Fruit fly (Drosophila melanogaster) whole organism, embryonic: ENCODE measurements around the gene Hs2st.

Experiments
- Aef1 ChIP-seq: fragments of 200-800 bp; sonication (Bioruptor generic); IDR thresholded peaks from 3 replicates; pipeline ENCODE4 v1.3.6; 2022; ENCODE audit warnings: missing biosample characterization, missing genetic modification characterization
- BtbVII ChIP-seq: fragments of 200-800 bp; sonication (Bioruptor generic); optimal IDR thresholded peaks from 3 replicates; lab custom pipeline; 2017; ENCODE audit warnings: missing biosample characterization, mild to moderate bottlenecking, missing genetic modification characterization
- CG12769 ChIP-seq: fragments of 200-800 bp; sonication (Bioruptor generic); optimal IDR thresholded peaks from 2 replicates; lab custom pipeline; 2019; ENCODE audit warnings: missing biosample characterization, mild to moderate bottlenecking, missing genetic modification characterization, moderate library complexity
- CG13424 ChIP-seq: fragments of 200-800 bp; sonication (Bioruptor generic); optimal IDR thresholded peaks from 2 replicates; lab custom pipeline; 2019; ENCODE audit warnings: missing biosample characterization, mild to moderate bottlenecking, missing genetic modification characterization, moderate library complexity
- CG17328 ChIP-seq: fragments of 200-800 bp; sonication (Bioruptor generic); IDR thresholded peaks from 2 replicates; pipeline ENCODE4 v1.3.6; 2022; ENCODE audit warnings: missing biosample characterization, missing genetic modification characterization
- CG32772 ChIP-seq: fragments of 200-800 bp; sonication (Bioruptor generic); IDR thresholded peaks from 2 replicates; pipeline ENCODE4 v1.3.6; 2022; ENCODE audit warnings: missing biosample characterization, missing genetic modification characterization
- CG34376 ChIP-seq: fragments of 200-800 bp; sonication (Bioruptor generic); optimal IDR thresholded peaks from 2 replicates; lab custom pipeline; 2018; ENCODE audit warnings: missing biosample characterization, mild to moderate bottlenecking, missing genetic modification characterization
- CG3726 ChIP-seq: fragments of 200-800 bp; sonication (Bioruptor generic); IDR thresholded peaks from 3 replicates; pipeline ENCODE4, ENCODE4 v1.3.6; 2022; ENCODE audit warnings: missing biosample characterization, missing genetic modification characterization
- CG43689 ChIP-seq: fragments of 200-800 bp; sonication (Bioruptor generic); IDR thresholded peaks from 2 replicates; pipeline ENCODE4 v1.3.6; 2022; ENCODE audit warnings: missing biosample characterization, missing genetic modification characterization
- CG4730 ChIP-seq: fragments of 200-800 bp; sonication (Bioruptor generic); IDR thresholded peaks from 2 replicates; pipeline ENCODE4 v1.3.6; 2022; ENCODE audit warnings: missing biosample characterization, missing genetic modification characterization
- CG7928 ChIP-seq: fragments of 200-800 bp; sonication (Bioruptor generic); optimal IDR thresholded peaks from 2 replicates; lab custom pipeline; 2017; ENCODE audit warnings: missing biosample characterization, mild to moderate bottlenecking, missing genetic modification characterization
- CG9727 ChIP-seq: fragments of 200-800 bp; sonication (Bioruptor generic); optimal IDR thresholded peaks from 3 replicates; lab custom pipeline; 2017; ENCODE audit warnings: missing biosample characterization, mild to moderate bottlenecking, missing genetic modification characterization
- CG9817 ChIP-seq: fragments of 200-800 bp; sonication (Bioruptor generic); optimal IDR thresholded peaks from 2 replicates; lab custom pipeline; 2018; ENCODE audit warnings: missing biosample characterization, mild to moderate bottlenecking, missing genetic modification characterization, moderate library complexity
- CrebB ChIP-seq: fragments of 200-800 bp; sonication (Bioruptor generic); optimal IDR thresholded peaks from 3 replicates; lab custom pipeline; 2018; ENCODE audit warnings: missing biosample characterization, mild to moderate bottlenecking, missing genetic modification characterization
- Drgx ChIP-seq: fragments of 200-800 bp; sonication (Bioruptor generic); IDR thresholded peaks from 2 replicates; pipeline ENCODE4 v1.3.6; 2022; ENCODE audit warnings: missing biosample characterization, missing genetic modification characterization
- Hand ChIP-seq: fragments of 200-800 bp; sonication (Bioruptor generic); optimal IDR thresholded peaks from 2 replicates; lab custom pipeline; 2017; ENCODE audit warnings: mild to moderate bottlenecking, missing biosample characterization, missing genetic modification reagents, missing genetic modification characterization
- Med ChIP-seq: fragments of 200-800 bp; sonication (Bioruptor generic); peaks from one replicate; lab custom pipeline; 2016; ENCODE audit warnings: missing biosample characterization, missing genetic modification characterization, mild to moderate bottlenecking, inconsistent platforms, moderate library complexity
- NC2α ChIP-seq: fragments of 200-800 bp; sonication (Bioruptor generic); optimal IDR thresholded peaks from 2 replicates; lab custom pipeline; 2016; ENCODE audit warnings: missing biosample characterization, missing genetic modification characterization
- NK7.1 ChIP-seq: fragments of 200-800 bp; sonication (Bioruptor generic); optimal IDR thresholded peaks from 3 replicates; lab custom pipeline; 2016; ENCODE audit warnings: missing biosample characterization, missing genetic modification characterization
- Sry-β ChIP-seq: fragments of 200-800 bp; sonication (Bioruptor generic); optimal IDR thresholded peaks from 2 replicates; lab custom pipeline; 2018; ENCODE audit warnings: missing biosample characterization, mild to moderate bottlenecking, missing genetic modification characterization, moderate library complexity
- ab ChIP-seq: fragments of 200-800 bp; sonication (Bioruptor generic); optimal IDR thresholded peaks from 2 replicates; lab custom pipeline; 2016; ENCODE audit warnings: missing biosample characterization, missing genetic modification characterization
- bbx ChIP-seq: fragments of 200-800 bp; sonication (Bioruptor generic); IDR thresholded peaks from 2 replicates; pipeline ENCODE4 v1.3.6; 2022; ENCODE audit warnings: missing biosample characterization, missing genetic modification characterization; ENCODE audit not compliant: partially characterized antibody
- caup ChIP-seq: fragments of 200-800 bp; sonication (Bioruptor generic); optimal IDR thresholded peaks from 3 replicates; lab custom pipeline; 2017; ENCODE audit warnings: missing biosample characterization, mild to moderate bottlenecking, missing genetic modification characterization, moderate library complexity; ENCODE audit not compliant: severe bottlenecking
- ci ChIP-seq: fragments of 200-800 bp; sonication (Bioruptor generic); IDR thresholded peaks from 3 replicates; pipeline ENCODE4 v1.3.6; 2022; ENCODE audit warnings: missing biosample characterization, missing genetic modification characterization
- crol ChIP-seq: fragments of 200-800 bp; sonication (Bioruptor generic); IDR thresholded peaks from 2 replicates; pipeline ENCODE4 v1.3.6; 2022; ENCODE audit warnings: missing biosample characterization, missing genetic modification characterization
- fu2 ChIP-seq: fragments of 200-800 bp; sonication (Bioruptor generic); optimal IDR thresholded peaks from 2 replicates; lab custom pipeline; 2016; ENCODE audit warnings: missing biosample characterization, missing genetic modification characterization
- grau ChIP-seq: fragments of 200-800 bp; optimal IDR thresholded peaks from 3 replicates; lab custom pipeline; 2019; ENCODE audit warnings: missing biosample characterization, mild to moderate bottlenecking, missing genetic modification characterization, moderate library complexity
- hth ChIP-seq: fragments of >200 bp; optimal IDR thresholded peaks from 2 replicates; lab custom pipeline; 2017; ENCODE audit warnings: inconsistent platforms
- insv ChIP-seq, 2 experiments: fragments of 200-800 bp; sonication (Bioruptor generic); optimal IDR thresholded peaks; 3 replicates each; lab custom pipeline; 2016 to 2018; ENCODE audit warnings: missing biosample characterization in 2 of 2, missing genetic modification characterization in 2 of 2
- lab ChIP-seq: fragments of 200-800 bp; sonication (Bioruptor generic); optimal IDR thresholded peaks from 3 replicates; lab custom pipeline; 2017; ENCODE audit warnings: missing biosample characterization, missing genetic modification characterization, mild to moderate bottlenecking, moderate library complexity, missing genetic modification reagents
- onecut ChIP-seq: fragments of 200-800 bp; sonication (Bioruptor generic); IDR thresholded peaks from 2 replicates; pipeline ENCODE4 v1.3.6; 2022; ENCODE audit warnings: missing biosample characterization, missing genetic modification characterization
- pfk ChIP-seq: fragments of 200-800 bp; sonication (Bioruptor generic); optimal IDR thresholded peaks from 2 replicates; lab custom pipeline; 2018; ENCODE audit warnings: missing biosample characterization, mild to moderate bottlenecking, missing genetic modification characterization, moderate library complexity
- row ChIP-seq: fragments of 200-800 bp; sonication (Bioruptor generic); IDR thresholded peaks from 3 replicates; pipeline ENCODE4 v1.3.6; 2022; ENCODE audit warnings: missing biosample characterization, missing genetic modification characterization
- sens ChIP-seq: fragments of 200-800 bp; sonication (Bioruptor generic); peaks from one replicate; lab custom pipeline; 2016; ENCODE audit warnings: missing biosample characterization, missing genetic modification characterization
- vvl ChIP-seq: fragments of 200-800 bp; sonication (Bioruptor generic); IDR thresholded peaks from 2 replicates; pipeline ENCODE4 v1.3.6; 2022; ENCODE audit warnings: missing biosample characterization, missing genetic modification characterization

The Hs2st gene

DNA sequence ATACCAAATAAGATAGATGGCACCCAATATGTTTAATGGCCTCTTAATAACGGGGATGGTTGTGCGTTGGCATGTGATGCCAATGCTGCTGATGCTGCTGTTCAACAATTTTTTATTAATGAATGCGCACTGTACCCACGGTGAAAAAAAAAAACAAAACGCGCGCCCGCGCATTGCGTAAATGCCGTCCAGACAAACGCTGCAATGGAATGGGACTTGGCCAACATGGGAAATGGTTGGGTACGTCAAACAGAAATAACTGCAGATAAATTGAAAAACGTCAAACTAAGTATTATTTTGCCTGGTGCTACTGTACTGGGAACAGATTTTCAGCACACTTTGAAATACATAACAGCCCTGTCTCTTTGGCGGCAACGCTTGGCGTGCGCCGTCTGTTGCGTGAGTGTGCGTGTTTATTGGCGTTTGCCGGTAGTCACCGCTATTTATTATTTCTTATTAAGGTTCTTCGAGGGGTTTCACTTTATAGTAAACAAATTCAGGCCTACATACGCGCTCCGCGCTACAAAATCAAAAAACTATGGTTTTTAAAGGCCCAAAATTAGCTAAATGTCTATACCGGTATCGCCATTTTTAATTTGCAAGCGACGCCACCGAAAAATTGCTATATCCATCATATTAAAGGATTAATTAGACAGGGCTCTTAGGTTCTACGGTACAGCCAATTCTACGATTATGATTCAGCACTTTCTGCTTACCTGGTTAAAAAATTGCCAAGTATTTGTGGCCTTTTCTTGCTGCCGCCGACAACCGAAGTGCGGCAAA, 8.2 kb upstream of the Hs2st start (continued):
- TF ChIP-seq bbx (GFP tag; lab: Robert Waterston, UW): peak; percentile 45; the same call in 1 of the 2 replicates
- TF ChIP-seq CG4730 (GFP tag; lab: Robert Waterston, UW): 0 out of 2 replicates have a peak, but pooled peaks have one; percentile 33
- TF ChIP-seq, all 482 proteins: peak for 107

DNA sequence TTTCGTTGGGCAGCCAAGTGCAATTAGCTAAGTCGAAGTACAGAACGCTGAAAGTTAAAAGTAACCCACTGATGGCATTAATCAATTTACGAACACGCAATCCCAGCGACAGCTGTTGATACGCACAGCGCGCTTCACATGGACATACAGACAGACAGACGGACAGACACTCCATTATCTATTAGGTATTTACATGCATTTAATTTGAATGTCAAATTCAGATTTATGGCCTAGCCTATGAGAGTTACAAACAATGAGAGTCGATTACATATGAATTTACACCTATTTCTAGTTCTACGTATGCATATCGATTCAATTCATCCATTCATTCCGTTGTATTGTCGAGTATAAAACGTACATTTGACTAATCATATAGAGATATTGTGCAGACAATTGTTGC, 1.9 kb downstream of the Hs2st start, which contains the start of gene CG10237:
Gene CG10237 (minus strand): TSS at position 101 of the 400 bp plus-strand sequence.
- 0 out of 3 replicates have a peak, but pooled peaks have one; percentile 39 for TF ChIP-seq ci (GFP tag; lab: Robert Waterston, UW)
- no peak for TF ChIP-seq CG13424 (tag; lab: Kevin White, UChicago)
- peak; percentile 47 for TF ChIP-seq Med (GFP tag; lab: Kevin White, UChicago)
- TF ChIP-seq, all 482 proteins: peak for 2

DNA sequence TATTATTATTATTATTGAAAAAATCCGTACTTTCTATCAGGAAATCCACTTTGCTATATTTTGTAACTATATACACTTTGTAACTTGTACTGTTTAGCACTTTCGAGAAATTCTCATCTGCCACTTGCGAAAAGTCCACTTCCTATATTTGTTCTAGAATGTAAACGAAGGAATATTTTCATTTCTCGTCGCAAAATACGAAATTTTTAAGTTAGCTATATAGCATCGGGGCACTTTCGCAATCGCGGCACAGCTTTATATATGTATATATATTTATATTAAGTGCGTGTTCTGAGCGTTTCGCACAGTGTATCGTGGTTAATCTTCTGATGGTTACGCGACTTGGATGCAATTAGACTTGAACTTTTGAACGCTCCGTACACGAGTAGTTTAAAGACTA, 2.8 kb downstream of the Hs2st start, which contains the start of gene RanGAP:
Gene RanGAP (plus strand): TSS at position 169 of the 400 bp plus-strand sequence.
- no peak for TF ChIP-seq CrebB (tag; lab: Kevin White, UChicago)
- no peak for TF ChIP-seq CG9727 (GFP tag; lab: Kevin White, UChicago)
- TF ChIP-seq Drgx (GFP tag; lab: Robert Waterston, UW): peak; percentile 44; the same call in 1 of the 2 replicates

DNA sequence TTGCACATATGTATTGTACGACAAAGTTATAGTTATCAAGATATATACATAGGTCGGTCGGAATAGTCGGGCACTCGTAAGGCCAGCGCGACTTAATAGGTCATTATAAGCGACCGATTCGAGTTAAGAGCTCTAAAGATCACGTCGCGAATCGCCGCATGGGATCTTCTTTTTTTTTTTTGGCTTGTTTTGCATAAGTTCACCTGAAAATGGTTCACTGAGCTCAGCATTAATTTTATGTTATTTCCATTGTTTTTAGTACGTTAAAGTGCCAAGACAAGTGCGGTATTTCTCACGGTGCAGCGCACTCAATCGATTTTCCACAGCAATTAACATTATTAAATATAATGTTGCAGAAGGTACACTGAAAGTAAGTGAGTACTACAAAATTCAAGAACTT, 3.2 kb downstream of the Hs2st start:
- TF ChIP-seq NC2α: no peak
- peak; percentile 20 for TF ChIP-seq sens
- TF ChIP-seq, all 482 proteins: peak for 1

DNA sequence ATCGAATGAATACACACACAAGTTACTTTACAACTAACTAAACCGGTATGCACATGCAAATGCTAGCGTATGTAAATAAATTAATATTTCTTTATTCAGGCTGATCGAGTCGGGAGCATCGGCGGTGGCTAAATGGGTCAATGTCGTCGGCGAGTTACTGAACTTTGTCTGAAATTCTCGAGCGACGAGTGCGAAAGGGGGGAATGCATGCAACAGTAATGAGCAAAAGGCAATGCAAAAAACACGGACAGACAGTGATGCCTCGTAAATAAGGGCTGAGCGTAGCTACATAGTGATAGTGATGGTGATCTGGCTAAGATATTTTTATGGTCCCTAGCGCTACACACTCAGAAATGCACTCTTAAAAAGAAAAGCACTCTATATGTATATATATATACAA, 3.8 kb downstream of the Hs2st start:
- TF ChIP-seq crol (GFP tag; lab: Robert Waterston, UW) (peak; percentile 20; the same call in 1 of the 2 replicates), CG9817 (tag; lab: Kevin White, UChicago) (no peak), CG12769 (tag; lab: Kevin White, UChicago) (peak; percentile 64), pfk (GFP tag; lab: Kevin White, UChicago) (no peak), caup (GFP tag; lab: Kevin White, UChicago) (no peak), onecut (GFP tag; lab: Robert Waterston, UW) (no peak), Med (GFP tag; lab: Kevin White, UChicago) (peak; percentile 36), grau (peak; percentile 49), NK7.1 (no peak), Aef1 (GFP tag; lab: Robert Waterston, UW) (no peak), CG43689 (GFP tag; lab: Robert Waterston, UW) (no peak), CG3726 (GFP tag; lab: Robert Waterston, UW) (no peak), Hand (GFP tag; lab: Kevin White, UChicago) (no peak), insv (GFP tag; optimal IDR thresholded peaks at IDR 0.05; lab: Kevin White, UChicago) (no peak), BtbVII (no peak), ab (GFP tag; lab: Kevin White, UChicago) (no peak), CG7928 (GFP tag; lab: Kevin White, UChicago) (no peak), sens (peak; percentile 10), CG17328 (GFP tag; lab: Robert Waterston, UW) (no peak), Sry-β (GFP tag; lab: Kevin White, UChicago) (peak; percentile 60), CG34376 (GFP tag; lab: Kevin White, UChicago) (no peak), Drgx (GFP tag; lab: Robert Waterston, UW) (peak; percentile 26; the same call in 1 of the 2 replicates), lab (GFP tag; lab: Kevin White, UChicago) (no peak), bbx (GFP tag; lab: Robert Waterston, UW) (0 out of 2 replicates have a peak, but pooled peaks have one; percentile 29), fu2 (no peak), row (GFP tag; lab: Robert Waterston, UW) (peak; percentile 38; the same call in 1 of the 3 replicates), vvl (GFP tag; lab: Robert Waterston, UW) (peak; percentile 34; the same call in 1 of the 2 replicates), CG32772 (GFP tag; lab: Robert Waterston, UW) (no peak), hth (lab: Kevin White, UChicago) (no peak)
